Fruit fly (Drosophila melanogaster) whole organism, embryonic: ENCODE measurements around the gene Arp2.
A peak's percentile ranks its signal among the peaks of the same experiment; 100 is the strongest.

Experiments used
- Bdp1 ChIP-seq: fragments of 200-800 bp; sonication (Bioruptor generic); optimal IDR thresholded peaks from 3 replicates; lab custom pipeline; 2016; ENCODE audit warnings: missing biosample characterization, missing genetic modification characterization
- Bteb2 ChIP-seq: fragments of 200-800 bp; sonication (Bioruptor generic); optimal IDR thresholded peaks from 2 replicates; lab custom pipeline; 2016; ENCODE audit warnings: missing biosample characterization, missing genetic modification characterization
- CG10209 ChIP-seq: fragments of 200-800 bp; sonication (Bioruptor generic); optimal IDR thresholded peaks from 3 replicates; lab custom pipeline; 2017; ENCODE audit warnings: missing biosample characterization, mild to moderate bottlenecking, missing genetic modification characterization, missing genetic modification reagents
- CG10366 ChIP-seq: fragments of 200-800 bp; sonication (Bioruptor generic); IDR thresholded peaks from 2 replicates; pipeline ENCODE4 v1.3.6; 2022; ENCODE audit warnings: missing biosample characterization, missing genetic modification characterization
- CG15011 ChIP-seq: fragments of 200-800 bp; sonication (Bioruptor generic); optimal IDR thresholded peaks from 3 replicates; lab custom pipeline; 2018; ENCODE audit warnings: missing biosample characterization, mild to moderate bottlenecking, missing genetic modification characterization
- CG15696 ChIP-seq: fragments of 200-800 bp; sonication (Bioruptor generic); optimal IDR thresholded peaks from 2 replicates; lab custom pipeline; 2019; ENCODE audit warnings: missing biosample characterization, mild to moderate bottlenecking, missing genetic modification characterization, moderate library complexity
- CG17912 ChIP-seq: fragments of 200-800 bp; sonication (Bioruptor generic); optimal IDR thresholded peaks from 2 replicates; lab custom pipeline; 2018; ENCODE audit warnings: missing biosample characterization, mild to moderate bottlenecking, missing genetic modification characterization
- CG2116 ChIP-seq: fragments of 200-800 bp; sonication (Bioruptor generic); optimal IDR thresholded peaks from 3 replicates; lab custom pipeline; 2018; ENCODE audit warnings: missing biosample characterization, mild to moderate bottlenecking, missing genetic modification characterization
- CG2199 ChIP-seq: fragments of 200-800 bp; sonication (Bioruptor generic); IDR thresholded peaks from 3 replicates; pipeline ENCODE4 v1.3.6; 2022; ENCODE audit warnings: missing biosample characterization, missing genetic modification characterization
- CG2712 ChIP-seq: fragments of 200-800 bp; optimal IDR thresholded peaks from 3 replicates; lab custom pipeline; 2019; ENCODE audit warnings: missing biosample characterization, mild to moderate bottlenecking, missing genetic modification characterization, moderate library complexity
- CG7786 ChIP-seq: fragments of 200-800 bp; sonication (Bioruptor generic); optimal IDR thresholded peaks from 2 replicates; lab custom pipeline; 2016; ENCODE audit warnings: missing biosample characterization, missing genetic modification characterization
- CG7987 ChIP-seq: fragments of 200-800 bp; sonication (Bioruptor generic); optimal IDR thresholded peaks from 2 replicates; lab custom pipeline; 2018; ENCODE audit warnings: missing biosample characterization, mild to moderate bottlenecking, missing genetic modification characterization, moderate library complexity
- CG8290 ChIP-seq, 3 experiments: fragments of 200-800 bp; sonication (Bioruptor generic); optimal IDR thresholded peaks; 2 replicates each; lab custom pipeline; 2016 to 2019; ENCODE audit warnings: missing biosample characterization in 3 of 3, missing genetic modification characterization in 3 of 3, mild to moderate bottlenecking in 2 of 3, moderate library complexity in 1 of 3
- CG9876 ChIP-seq: fragments of 200-800 bp; sonication (Bioruptor generic); optimal IDR thresholded peaks from 2 replicates; lab custom pipeline; 2016; ENCODE audit warnings: missing biosample characterization, missing genetic modification characterization
- CrebB ChIP-seq: fragments of 200-800 bp; sonication (Bioruptor generic); optimal IDR thresholded peaks from 3 replicates; lab custom pipeline; 2018; ENCODE audit warnings: missing biosample characterization, mild to moderate bottlenecking, missing genetic modification characterization
- Dfd ChIP-seq, 2 experiments: fragments of >200 bp; optimal IDR thresholded peaks; 2 replicates each; lab custom pipeline; 2017; ENCODE audit warnings: missing biosample characterization in 2 of 2, missing genetic modification characterization in 2 of 2
- Dref ChIP-seq: fragments of 200-800 bp; sonication (Bioruptor generic); IDR thresholded peaks from 2 replicates; pipeline ENCODE4 v1.3.6; 2022; ENCODE audit warnings: missing biosample characterization, missing genetic modification characterization
- HHEX ChIP-seq: fragments of 200-800 bp; sonication (Bioruptor generic); optimal IDR thresholded peaks from 3 replicates; lab custom pipeline; 2017; ENCODE audit warnings: missing biosample characterization, mild to moderate bottlenecking, missing genetic modification characterization, missing genetic modification reagents
- Hr78 ChIP-seq, 2 experiments: fragments of 200-800 bp in 1 of 2; fragments of >200 bp in 1 of 2; sonication (Bioruptor generic) in 1 of 2; optimal IDR thresholded peaks; 2 replicates each; lab custom pipeline; 2017 to 2019; ENCODE audit warnings: missing biosample characterization in 2 of 2, missing genetic modification characterization in 2 of 2, mild to moderate bottlenecking in 1 of 2, moderate library complexity in 1 of 2
- Jarid2 ChIP-seq: fragments of 200-800 bp; sonication (Bioruptor generic); optimal IDR thresholded peaks from 3 replicates; lab custom pipeline; 2017; ENCODE audit warnings: mild to moderate bottlenecking, missing biosample characterization, missing genetic modification reagents, missing genetic modification characterization
- Kr ChIP-seq: fragments of 200-800 bp; sonication (Bioruptor generic); optimal IDR thresholded peaks from 2 replicates; lab custom pipeline; 2017; ENCODE audit warnings: missing biosample characterization, mild to moderate bottlenecking, missing genetic modification characterization
- Lim3 ChIP-seq: fragments of 200-800 bp; sonication (Bioruptor generic); IDR thresholded peaks from 2 replicates; pipeline ENCODE4 v1.3.6; 2022; ENCODE audit warnings: missing biosample characterization, missing genetic modification characterization
- Oli ChIP-seq: fragments of 200-800 bp; sonication (Bioruptor generic); optimal IDR thresholded peaks from 2 replicates; lab custom pipeline; 2018; ENCODE audit warnings: missing biosample characterization, mild to moderate bottlenecking, missing genetic modification characterization, moderate library complexity
- Rx ChIP-seq: fragments of 200-800 bp; sonication (Bioruptor generic); IDR thresholded peaks from 2 replicates; pipeline ENCODE4 v1.3.6; 2022; ENCODE audit warnings: missing biosample characterization, missing genetic modification characterization
- Ssrp ChIP-seq: fragments of 200-800 bp; sonication (Bioruptor generic); optimal IDR thresholded peaks from 2 replicates; lab custom pipeline; 2018; ENCODE audit warnings: missing biosample characterization, mild to moderate bottlenecking, missing genetic modification characterization, moderate library complexity
- Tbp ChIP-seq: fragments of >200 bp; optimal IDR thresholded peaks from 2 replicates; lab custom pipeline; 2018; ENCODE audit warnings: missing biosample characterization, missing genetic modification characterization
- Usf ChIP-seq: fragments of 200-800 bp; sonication (Bioruptor generic); optimal IDR thresholded peaks from 2 replicates; lab custom pipeline; 2017; ENCODE audit warnings: missing genotype, missing biosample characterization, missing genetic modification characterization
- ash1 ChIP-seq: fragments of 200-800 bp; sonication (Bioruptor generic); optimal IDR thresholded peaks from 2 replicates; lab custom pipeline; 2018; ENCODE audit warnings: missing biosample characterization, mild to moderate bottlenecking, missing genetic modification characterization
- bab2 ChIP-seq: fragments of 200-800 bp; sonication (Bioruptor generic); optimal IDR thresholded peaks from 2 replicates; lab custom pipeline; 2016; ENCODE audit warnings: missing biosample characterization, missing genetic modification characterization
- caup ChIP-seq: fragments of 200-800 bp; sonication (Bioruptor generic); optimal IDR thresholded peaks from 3 replicates; lab custom pipeline; 2017; ENCODE audit warnings: missing biosample characterization, mild to moderate bottlenecking, missing genetic modification characterization, moderate library complexity; ENCODE audit not compliant: severe bottlenecking
- chinmo ChIP-seq: fragments of 200-800 bp; sonication (Bioruptor generic); IDR thresholded peaks from 4 replicates; pipeline ENCODE4 v1.3.6; 2022; ENCODE audit warnings: missing biosample characterization, missing genetic modification characterization; ENCODE audit not compliant: partially characterized antibody
- chm ChIP-seq: fragments of 200-800 bp; sonication (Bioruptor generic); IDR thresholded peaks from 2 replicates; pipeline ENCODE4 v1.3.6; 2022; ENCODE audit warnings: missing biosample characterization, missing genetic modification characterization
- croc ChIP-seq: fragments of 200-800 bp; sonication (Bioruptor generic); conservative IDR thresholded peaks from 3 replicates; pipeline ENCODE4 v1.3.6; 2022; ENCODE audit warnings: missing biosample characterization, missing genetic modification characterization
- dati ChIP-seq: fragments of 200-800 bp; sonication (Bioruptor generic); IDR thresholded peaks from 2 replicates; pipeline ENCODE4 v1.3.6; 2022; ENCODE audit warnings: missing biosample characterization, missing genetic modification characterization
- esg ChIP-seq: fragments of 200-800 bp; sonication (Bioruptor generic); conservative IDR thresholded peaks from 2 replicates; pipeline ENCODE4 v1.3.6; 2022; ENCODE audit warnings: missing biosample characterization, missing genetic modification characterization
- gce ChIP-seq: fragments of 200-800 bp; sonication (Bioruptor generic); IDR thresholded peaks from 3 replicates; pipeline ENCODE4 v1.3.6; 2022; ENCODE audit warnings: missing biosample characterization, missing genetic modification characterization
- gfzf ChIP-seq: fragments of 200-800 bp; sonication (Bioruptor generic); optimal IDR thresholded peaks from 2 replicates; lab custom pipeline; 2016; ENCODE audit warnings: missing biosample characterization, mild to moderate bottlenecking, missing genetic modification characterization, moderate library complexity
- grn ChIP-seq: fragments of 200-800 bp; sonication (Bioruptor generic); optimal IDR thresholded peaks from 3 replicates; lab custom pipeline; 2017; ENCODE audit warnings: missing biosample characterization, missing genetic modification characterization
- gro ChIP-seq: fragments of 200-800 bp; sonication (Bioruptor generic); optimal IDR thresholded peaks from 2 replicates; lab custom pipeline; 2016; ENCODE audit warnings: missing biosample characterization, missing genetic modification characterization
- hth ChIP-seq: fragments of >200 bp; optimal IDR thresholded peaks from 2 replicates; lab custom pipeline; 2017; ENCODE audit warnings: inconsistent platforms
- ken ChIP-seq: fragments of 200-800 bp; sonication (Bioruptor generic); IDR thresholded peaks from 3 replicates; pipeline ENCODE4 v1.3.6; 2022; ENCODE audit warnings: missing biosample characterization, missing genetic modification characterization
- lbe ChIP-seq: fragments of 200-800 bp; sonication (Bioruptor generic); optimal IDR thresholded peaks from 2 replicates; lab custom pipeline; 2016; ENCODE audit warnings: missing biosample characterization, mild to moderate bottlenecking, missing genetic modification characterization
- nerfin-1 ChIP-seq: fragments of 200-800 bp; sonication (Bioruptor generic); optimal IDR thresholded peaks from 3 replicates; lab custom pipeline; 2019; ENCODE audit warnings: missing biosample characterization, mild to moderate bottlenecking, missing genetic modification characterization, moderate library complexity
- nom ChIP-seq: fragments of 200-800 bp; sonication (Bioruptor generic); optimal IDR thresholded peaks from 2 replicates; lab custom pipeline; 2017; ENCODE audit warnings: missing biosample characterization, missing genetic modification characterization, mild to moderate bottlenecking, moderate library complexity, missing genetic modification reagents
- org-1 ChIP-seq: fragments of 200-800 bp; sonication (Bioruptor generic); optimal IDR thresholded peaks from 2 replicates; lab custom pipeline; 2017; ENCODE audit warnings: missing biosample characterization, missing genetic modification characterization
- p53 ChIP-seq: fragments of 200-800 bp; sonication (Bioruptor generic); optimal IDR thresholded peaks from 2 replicates; lab custom pipeline; 2016; ENCODE audit warnings: missing biosample characterization, missing genetic modification characterization
- pum ChIP-seq: fragments of 200-800 bp; sonication (Bioruptor generic); optimal IDR thresholded peaks from 2 replicates; lab custom pipeline; 2016; ENCODE audit warnings: missing biosample characterization, missing genetic modification characterization
- ranshi ChIP-seq: fragments of 200-800 bp; sonication (Bioruptor generic); IDR thresholded peaks from 2 replicates; pipeline ENCODE4 v1.3.6; 2022; ENCODE audit warnings: missing biosample characterization, missing genetic modification characterization
- tna ChIP-seq: fragments of 200-800 bp; sonication (Bioruptor generic); IDR thresholded peaks from 2 replicates; pipeline ENCODE4 v1.3.6; 2022; ENCODE audit warnings: missing biosample characterization, missing genetic modification characterization; ENCODE audit not compliant: partially characterized antibody
- tup ChIP-seq: fragments of 200-800 bp; sonication (Bioruptor generic); optimal IDR thresholded peaks from 2 replicates; lab custom pipeline; 2016; ENCODE audit warnings: missing biosample characterization, mild to moderate bottlenecking, missing genetic modification characterization, moderate library complexity
- vfl ChIP-seq: fragments of 200-800 bp; sonication (Bioruptor generic); optimal IDR thresholded peaks from 2 replicates; lab custom pipeline; 2016; ENCODE audit warnings: missing biosample characterization, missing genetic modification characterization

Gene Arp2

dm6 chrX:16573659-16574058 is 19.9 kb upstream of the Arp2 start (continued):
- no peak for TF ChIP-seq Ssrp (tag; lab: Kevin White, UChicago)
- no peak for TF ChIP-seq CG10366 (GFP tag; lab: Robert Waterston, UW)
- TF ChIP-seq vfl (GFP tag; lab: Kevin White, UChicago) = no peak
- TF ChIP-seq grn = no peak
- no peak for TF ChIP-seq Bteb2 (GFP tag; lab: Kevin White, UChicago)
- no peak for TF ChIP-seq CG17912 (GFP tag; lab: Kevin White, UChicago)
- no peak for TF ChIP-seq Jarid2 (GFP tag; lab: Kevin White, UChicago)
- no peak for TF ChIP-seq dati (GFP tag; lab: Robert Waterston, UW)
- TF ChIP-seq Tbp (GFP tag; lab: Kevin White, UChicago) = no peak
- TF ChIP-seq CG2116 (GFP tag; lab: Kevin White, UChicago) = no peak
- no peak for TF ChIP-seq Dref (GFP tag; lab: Robert Waterston, UW)
- no peak for TF ChIP-seq gro (GFP tag; lab: Kevin White, UChicago)
- TF ChIP-seq pum (GFP tag; lab: Kevin White, UChicago) = no peak
- no peak for TF ChIP-seq CG2712 (tag; lab: Kevin White, UChicago)
- TF ChIP-seq Bdp1 = peak; percentile 9
- peak; percentile 30 for TF ChIP-seq CG10209 (GFP tag; lab: Kevin White, UChicago)
- no peak for TF ChIP-seq tna (GFP tag; lab: Robert Waterston, UW)
- TF ChIP-seq tup (GFP tag; lab: Kevin White, UChicago) = peak; percentile 43
- TF ChIP-seq chinmo (GFP tag; lab: Robert Waterston, UW) = no peak
- TF ChIP-seq chm (GFP tag; lab: Robert Waterston, UW) = 0 out of 2 replicates have a peak, but pooled peaks have one; percentile 8
- TF ChIP-seq gfzf = no peak
- peak; percentile 31 for TF ChIP-seq org-1 (GFP tag; lab: Kevin White, UChicago)
- TF ChIP-seq Hr78 (GFP tag; optimal IDR thresholded peaks at IDR 0.05; lab: Kevin White, UChicago) = no peak
- peak; percentile 25 for TF ChIP-seq CG15011
- peak; percentile 39 for TF ChIP-seq CG9876
- TF ChIP-seq ash1 (GFP tag; lab: Kevin White, UChicago) = no peak
- TF ChIP-seq Rx (GFP tag; lab: Robert Waterston, UW) = no peak
- TF ChIP-seq CG7786 = no peak
- peak; percentile 41 for TF ChIP-seq CG7987
- no peak for TF ChIP-seq hth (lab: Kevin White, UChicago)
- TF ChIP-seq CG8290 (GFP tag; optimal IDR thresholded peaks at IDR 0.05; lab: Kevin White, UChicago) = no peak
- peak in 1 of 2 experiments; percentile 35 for TF ChIP-seq CG8290 (tag; optimal IDR thresholded peaks at IDR 0.05; lab: Kevin White, UChicago)
- TF ChIP-seq bab2 (GFP tag; lab: Kevin White, UChicago) = no peak
- no peak for TF ChIP-seq nerfin-1 (tag; lab: Kevin White, UChicago)
- peak; percentile 50 for TF ChIP-seq CrebB (tag; lab: Kevin White, UChicago)
- peak; percentile 14 for TF ChIP-seq lbe (GFP tag; lab: Kevin White, UChicago)
- no peak for TF ChIP-seq Usf (GFP tag; lab: Kevin White, UChicago)
- TF ChIP-seq CG2199 = no peak
- TF ChIP-seq croc (GFP tag; lab: Robert Waterston, UW) = no peak
- peak; percentile 12 for TF ChIP-seq HHEX
- TF ChIP-seq ranshi (GFP tag; lab: Robert Waterston, UW) = no peak
- TF ChIP-seq esg = no peak
- no peak for TF ChIP-seq Kr (GFP tag; lab: Kevin White, UChicago)
- TF ChIP-seq Lim3 (GFP tag; lab: Robert Waterston, UW) = no peak
- peak; percentile 27 for TF ChIP-seq nom (GFP tag; lab: Kevin White, UChicago)
- TF ChIP-seq Dfd (GFP tag; optimal IDR thresholded peaks at IDR 0.05; lab: Kevin White, UChicago) = no peak
- peak; percentile 57 for TF ChIP-seq caup
- TF ChIP-seq gce (GFP tag; lab: Robert Waterston, UW) = no peak
- no peak for TF ChIP-seq Oli
- no peak for TF ChIP-seq CG15696 (tag; lab: Kevin White, UChicago)
- TF ChIP-seq p53 (GFP tag; lab: Kevin White, UChicago) = no peak
- no peak for TF ChIP-seq ken (GFP tag; lab: Robert Waterston, UW)
